Fruit fly (Drosophila melanogaster) whole organism, embryonic: ENCODE measurements around the gene CG11655.

Experiments used
- Ada2b ChIP-seq: fragments of 200-800 bp; sonication (Bioruptor generic); IDR thresholded peaks from 2 replicates; pipeline ENCODE4 v1.3.6; 2022; ENCODE audit warnings: missing biosample characterization, missing genetic modification characterization
- Awh ChIP-seq: fragments of 200-800 bp; sonication (Bioruptor generic); IDR thresholded peaks from 2 replicates; pipeline ENCODE4, ENCODE4 v1.3.6; 2022; ENCODE audit warnings: missing biosample characterization, missing genetic modification characterization
- B-H2 ChIP-seq: fragments of 200-800 bp; sonication (Bioruptor generic); optimal IDR thresholded peaks from 2 replicates; lab custom pipeline; 2018; ENCODE audit warnings: missing biosample characterization, mild to moderate bottlenecking, missing genetic modification characterization
- CG13775 ChIP-seq: fragments of 200-800 bp; sonication (Bioruptor generic); optimal IDR thresholded peaks from 3 replicates; lab custom pipeline; 2017; ENCODE audit warnings: missing biosample characterization, mild to moderate bottlenecking, missing genetic modification characterization
- CG13894 ChIP-seq: fragments of 200-800 bp; sonication (Bioruptor generic); optimal IDR thresholded peaks from 3 replicates; lab custom pipeline; 2018; ENCODE audit warnings: missing biosample characterization, mild to moderate bottlenecking, missing genetic modification characterization, moderate library complexity
- CG1529 ChIP-seq: fragments of 200-800 bp; sonication (Bioruptor generic); optimal IDR thresholded peaks from 3 replicates; lab custom pipeline; 2018; ENCODE audit warnings: missing biosample characterization, missing genetic modification characterization
- CG15479 ChIP-seq: fragments of 200-800 bp; sonication (Bioruptor generic); optimal IDR thresholded peaks from 3 replicates; lab custom pipeline; 2019; ENCODE audit warnings: missing biosample characterization, mild to moderate bottlenecking, missing genetic modification characterization, moderate library complexity
- CG15696 ChIP-seq: fragments of 200-800 bp; sonication (Bioruptor generic); optimal IDR thresholded peaks from 2 replicates; lab custom pipeline; 2019; ENCODE audit warnings: missing biosample characterization, mild to moderate bottlenecking, missing genetic modification characterization, moderate library complexity
- CG17359 ChIP-seq: fragments of 200-800 bp; sonication (Bioruptor generic); optimal IDR thresholded peaks from 3 replicates; lab custom pipeline; 2018; ENCODE audit warnings: missing biosample characterization, mild to moderate bottlenecking, missing genetic modification characterization, moderate library complexity
- CG2199 ChIP-seq: fragments of 200-800 bp; sonication (Bioruptor generic); IDR thresholded peaks from 3 replicates; pipeline ENCODE4 v1.3.6; 2022; ENCODE audit warnings: missing biosample characterization, missing genetic modification characterization
- CG2678 ChIP-seq: fragments of 200-800 bp; sonication (Bioruptor generic); optimal IDR thresholded peaks from 3 replicates; lab custom pipeline; 2019; ENCODE audit warnings: missing biosample characterization, mild to moderate bottlenecking, missing genetic modification characterization, moderate library complexity
- CG31365 ChIP-seq: fragments of 200-800 bp; sonication (Bioruptor generic); optimal IDR thresholded peaks from 2 replicates; lab custom pipeline; 2018; ENCODE audit warnings: missing biosample characterization, mild to moderate bottlenecking, missing genetic modification characterization
- CG31388 ChIP-seq: fragments of 200-800 bp; sonication (Bioruptor generic); optimal IDR thresholded peaks from 2 replicates; lab custom pipeline; 2016; ENCODE audit warnings: missing biosample characterization, missing genetic modification characterization
- CG32772 ChIP-seq: fragments of 200-800 bp; sonication (Bioruptor generic); IDR thresholded peaks from 2 replicates; pipeline ENCODE4 v1.3.6; 2022; ENCODE audit warnings: missing biosample characterization, missing genetic modification characterization
- CG3407 ChIP-seq: fragments of 200-800 bp; sonication (Bioruptor generic); optimal IDR thresholded peaks from 2 replicates; lab custom pipeline; 2018; ENCODE audit warnings: missing biosample characterization, mild to moderate bottlenecking, missing genetic modification characterization
- CG5245 ChIP-seq: fragments of 200-800 bp; sonication (Bioruptor generic); optimal IDR thresholded peaks from 3 replicates; lab custom pipeline; 2016; ENCODE audit warnings: missing biosample characterization, missing genetic modification characterization
- CG6683 ChIP-seq: fragments of 200-800 bp; sonication (Bioruptor generic); optimal IDR thresholded peaks from 2 replicates; lab custom pipeline; 2017; ENCODE audit warnings: missing biosample characterization, mild to moderate bottlenecking, missing genetic modification characterization, missing genetic modification reagents
- CG7839 ChIP-seq: fragments of 200-800 bp; sonication (Bioruptor generic); optimal IDR thresholded peaks from 3 replicates; lab custom pipeline; 2018; ENCODE audit warnings: missing biosample characterization, mild to moderate bottlenecking, missing genetic modification characterization, moderate library complexity
- CG8924 ChIP-seq: fragments of 200-800 bp; optimal IDR thresholded peaks from 3 replicates; lab custom pipeline; 2019; ENCODE audit warnings: missing biosample characterization, mild to moderate bottlenecking, missing genetic modification characterization, moderate library complexity
- CG9876 ChIP-seq: fragments of 200-800 bp; sonication (Bioruptor generic); optimal IDR thresholded peaks from 2 replicates; lab custom pipeline; 2016; ENCODE audit warnings: missing biosample characterization, missing genetic modification characterization
- Dbx ChIP-seq: fragments of 200-800 bp; sonication (Bioruptor generic); IDR thresholded peaks from 3 replicates; pipeline ENCODE4 v1.3.6; 2022; ENCODE audit warnings: missing biosample characterization, missing genetic modification characterization
- Deaf1 ChIP-seq: fragments of 200-800 bp; optimal IDR thresholded peaks from 3 replicates; lab custom pipeline; 2019; ENCODE audit warnings: missing biosample characterization, mild to moderate bottlenecking, missing genetic modification characterization, moderate library complexity
- HLH4C ChIP-seq: fragments of 200-800 bp; sonication (Bioruptor generic); IDR thresholded peaks from 3 replicates; pipeline ENCODE4 v1.3.6; 2022; ENCODE audit warnings: missing biosample characterization, missing genetic modification characterization; ENCODE audit not compliant: partially characterized antibody
- HLHmδ ChIP-seq: fragments of 200-800 bp; sonication (Bioruptor generic); optimal IDR thresholded peaks from 2 replicates; lab custom pipeline; 2018; ENCODE audit warnings: missing biosample characterization, mild to moderate bottlenecking, missing genetic modification characterization, moderate library complexity
- Mad ChIP-seq: fragments of 200-800 bp; sonication (Bioruptor generic); optimal IDR thresholded peaks from 2 replicates; lab custom pipeline; 2016; ENCODE audit warnings: missing biosample characterization, missing genetic modification characterization
- Sox100B ChIP-seq: fragments of 200-800 bp; sonication (Bioruptor generic); optimal IDR thresholded peaks from 3 replicates; lab custom pipeline; 2018; ENCODE audit warnings: missing biosample characterization, mild to moderate bottlenecking, missing genetic modification characterization
- btn ChIP-seq: fragments of 200-800 bp; sonication (Bioruptor generic); optimal IDR thresholded peaks from 2 replicates; lab custom pipeline; 2016; ENCODE audit warnings: missing biosample characterization, missing genetic modification characterization
- cato ChIP-seq: fragments of 200-800 bp; sonication (Bioruptor generic); optimal IDR thresholded peaks from 2 replicates; lab custom pipeline; 2016; ENCODE audit warnings: missing biosample characterization, missing genetic modification characterization, borderline replicate concordance
- chm ChIP-seq: fragments of 200-800 bp; sonication (Bioruptor generic); IDR thresholded peaks from 2 replicates; pipeline ENCODE4 v1.3.6; 2022; ENCODE audit warnings: missing biosample characterization, missing genetic modification characterization
- ci ChIP-seq: fragments of 200-800 bp; sonication (Bioruptor generic); IDR thresholded peaks from 3 replicates; pipeline ENCODE4 v1.3.6; 2022; ENCODE audit warnings: missing biosample characterization, missing genetic modification characterization
- exex ChIP-seq: fragments of 200-800 bp; sonication (Bioruptor generic); optimal IDR thresholded peaks from 4 replicates; lab custom pipeline; 2018; ENCODE audit warnings: missing biosample characterization, mild to moderate bottlenecking, missing genetic modification characterization, moderate library complexity
- grn ChIP-seq: fragments of 200-800 bp; sonication (Bioruptor generic); optimal IDR thresholded peaks from 3 replicates; lab custom pipeline; 2017; ENCODE audit warnings: missing biosample characterization, missing genetic modification characterization
- gro ChIP-seq: fragments of 200-800 bp; sonication (Bioruptor generic); optimal IDR thresholded peaks from 2 replicates; lab custom pipeline; 2016; ENCODE audit warnings: missing biosample characterization, missing genetic modification characterization
- hkb ChIP-seq, 2 experiments: fragments of 200-800 bp in 1 of 2; fragments of >200 bp in 1 of 2; sonication (Bioruptor generic) in 1 of 2; IDR thresholded peaks in 1 of 2; optimal IDR thresholded peaks in 1 of 2; 2 replicates each; pipeline versions ENCODE4 v1.3.6 to Lab custom; 2017 to 2022; ENCODE audit warnings: missing biosample characterization in 1 of 2, missing genetic modification characterization in 1 of 2
- kni ChIP-seq: fragments of 200-800 bp; sonication (Bioruptor generic); optimal IDR thresholded peaks from 3 replicates; lab custom pipeline; 2017; ENCODE audit warnings: mild to moderate bottlenecking, missing biosample characterization, missing genetic modification reagents, missing genetic modification characterization
- lmd ChIP-seq: fragments of 200-800 bp; sonication (Bioruptor generic); IDR thresholded peaks from 2 replicates; pipeline ENCODE4 v1.3.6; 2022; ENCODE audit warnings: missing biosample characterization, missing genetic modification characterization
- nau ChIP-seq: fragments of 200-800 bp; sonication (Bioruptor generic); optimal IDR thresholded peaks from 3 replicates; lab custom pipeline; 2017; ENCODE audit warnings: missing biosample characterization, mild to moderate bottlenecking, missing genetic modification characterization, missing genetic modification reagents
- pita ChIP-seq: fragments of 200-800 bp; sonication (Bioruptor generic); optimal IDR thresholded peaks from 2 replicates; lab custom pipeline; 2017; ENCODE audit warnings: missing biosample characterization, mild to moderate bottlenecking, missing genetic modification characterization
- sens-2 ChIP-seq: fragments of 200-800 bp; sonication (Bioruptor generic); IDR thresholded peaks from 2 replicates; pipeline ENCODE4 v1.3.6; 2022; ENCODE audit warnings: missing biosample characterization, missing genetic modification characterization
- ssp ChIP-seq: fragments of 200-800 bp; sonication (Bioruptor generic); IDR thresholded peaks from 2 replicates; pipeline ENCODE4 v1.3.6; 2022; ENCODE audit warnings: missing biosample characterization, missing genetic modification characterization
- zfh1 ChIP-seq: fragments of 200-800 bp; sonication (Bioruptor generic); IDR thresholded peaks from 3 replicates; pipeline ENCODE4 v1.3.6; 2022; ENCODE audit warnings: missing biosample characterization, missing genetic modification characterization

The CG11655 gene

DNA sequence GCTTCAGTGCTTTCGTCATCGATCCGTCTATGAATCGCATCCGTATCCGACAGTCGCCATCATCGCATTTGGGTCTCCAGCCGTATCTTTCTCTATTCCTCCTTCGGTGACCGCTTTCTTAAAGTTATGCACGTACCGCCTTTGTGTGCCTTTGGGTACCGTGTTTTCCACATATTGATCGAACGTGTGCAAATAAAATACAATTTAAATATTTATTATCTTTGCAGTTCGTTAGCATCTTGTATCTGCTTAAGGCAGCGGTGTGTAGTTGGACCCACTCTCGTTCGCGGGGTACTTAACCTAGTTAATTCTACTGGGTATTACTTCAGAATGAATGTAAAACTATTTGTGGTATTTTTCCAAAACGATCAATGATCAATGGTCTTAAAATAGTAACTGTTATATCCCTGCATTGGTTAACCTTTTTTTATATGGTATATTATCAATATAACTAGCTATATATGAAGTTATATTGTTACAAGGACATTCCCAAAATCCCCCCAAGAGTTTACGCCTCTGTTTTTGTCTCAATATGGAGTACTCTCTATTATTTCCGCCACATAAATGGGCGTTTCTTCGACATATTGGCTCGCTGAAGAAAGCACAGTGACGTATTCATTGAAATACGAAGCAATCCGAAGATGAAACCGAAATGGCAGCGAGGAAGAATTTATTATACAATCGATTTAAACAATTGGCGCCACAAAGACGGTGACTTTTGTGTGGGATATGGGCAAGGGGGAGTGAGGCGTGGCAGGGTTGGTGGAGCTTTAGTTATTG is 42.5 kb downstream of the CG11655 start (continued):
- TF ChIP-seq HLHmδ (GFP tag; lab: Kevin White, UChicago) (no peak), gro (GFP tag; lab: Kevin White, UChicago) (no peak), CG2199 (GFP tag; lab: Robert Waterston, UW) (peak; percentile 97), CG17359 (tag; lab: Kevin White, UChicago) (peak; percentile 20), Dbx (GFP tag; lab: Robert Waterston, UW) (no peak), HLH4C (GFP tag; lab: Robert Waterston, UW) (no peak), kni (GFP tag; lab: Kevin White, UChicago) (no peak), lmd (GFP tag; lab: Robert Waterston, UW) (no peak), CG8924 (tag; lab: Kevin White, UChicago) (no peak), cato (GFP tag; lab: Kevin White, UChicago) (no peak), CG31388 (GFP tag; lab: Kevin White, UChicago) (no peak), CG2678 (tag; lab: Kevin White, UChicago) (peak; percentile 1), Mad (GFP tag; lab: Kevin White, UChicago) (no peak), CG15479 (no peak), CG32772 (no peak), CG13775 (GFP tag; lab: Kevin White, UChicago) (no peak), CG3407 (GFP tag; lab: Kevin White, UChicago) (peak; percentile 11), grn (GFP tag; lab: Kevin White, UChicago) (no peak), Deaf1 (peak; percentile 76), Awh (GFP tag; lab: Robert Waterston, UW) (no peak), Ada2b (GFP tag; lab: Robert Waterston, UW) (no peak), hkb (optimal IDR thresholded peaks at IDR 0.05; lab: Kevin White, UChicago) (no peak), hkb (GFP tag; IDR thresholded peaks at IDR 0.05; lab: Robert Waterston, UW) (no peak), CG1529 (no peak), exex (tag; lab: Kevin White, UChicago) (no peak), sens-2 (GFP tag; lab: Robert Waterston, UW) (no peak), CG13894 (tag; lab: Kevin White, UChicago) (no peak), CG15696 (tag; lab: Kevin White, UChicago) (no peak), chm (GFP tag; lab: Robert Waterston, UW) (peak; percentile 27; the same call in 1 of the 2 replicates), nau (GFP tag; lab: Kevin White, UChicago) (no peak), CG7839 (tag; lab: Kevin White, UChicago) (no peak), Sox100B (no peak), btn (GFP tag; lab: Kevin White, UChicago) (no peak), CG31365 (tag; lab: Kevin White, UChicago) (no peak), B-H2 (GFP tag; lab: Kevin White, UChicago) (no peak), CG6683 (GFP tag; lab: Kevin White, UChicago) (no peak), CG9876 (GFP tag; lab: Kevin White, UChicago) (no peak), zfh1 (GFP tag; lab: Robert Waterston, UW) (no peak), pita (GFP tag; lab: Kevin White, UChicago) (no peak), CG5245 (GFP tag; lab: Kevin White, UChicago) (no peak), ssp (no peak), ci (GFP tag; lab: Robert Waterston, UW) (0 out of 3 replicates have a peak, but pooled peaks have one; percentile 30)
